Worm (Caenorhabditis elegans) whole organism, L2 larva: ENCODE data around the gene zipt-15.
A peak's percentile ranks its signal among the peaks of the same experiment; 100 is the strongest.

ENCODE experiments used
- C34F6.9 ChIP-seq: fragments of 150-350 bp; optimal IDR thresholded peaks from 2 replicates; lab custom pipeline; 2014; ENCODE audit warnings: missing biosample characterization, missing genetic modification characterization
- R02D3.7 ChIP-seq: fragments of 150-350 bp; optimal IDR thresholded peaks from 2 replicates; lab custom pipeline; 2014; ENCODE audit warnings: missing biosample characterization, missing genetic modification characterization
- Y55F3AM.14 ChIP-seq: fragments of 200-800 bp; sonication (Bioruptor generic); optimal IDR thresholded peaks from 2 replicates; lab custom pipeline; 2018; ENCODE audit warnings: mild to moderate bottlenecking, missing genetic modification characterization, missing compliant biosample characterization
- ZK546.5 ChIP-seq: sonication (generic microtip); optimal IDR thresholded peaks from 2 replicates; lab custom pipeline; 2017; ENCODE audit warnings: missing biosample characterization, missing genetic modification characterization
- aly-2 ChIP-seq: fragments of 150-350 bp; optimal IDR thresholded peaks from 2 replicates; lab custom pipeline; 2014; ENCODE audit warnings: missing biosample characterization, missing genetic modification characterization
- ama-1 ChIP-seq: fragments of 150-350 bp; optimal IDR thresholded peaks from 2 replicates; lab custom pipeline; 2018; ENCODE audit warnings: inconsistent platforms
- crh-2 ChIP-seq: sonication (generic microtip); optimal IDR thresholded peaks from 2 replicates; lab custom pipeline; 2017; ENCODE audit warnings: missing biosample characterization, missing genetic modification characterization
- dmd-4 ChIP-seq: sonication (generic microtip); optimal IDR thresholded peaks from 2 replicates; lab custom pipeline; 2017; ENCODE audit warnings: missing biosample characterization, missing genetic modification characterization
- egl-27 ChIP-seq: sonication (generic microtip); optimal IDR thresholded peaks from 3 replicates; lab custom pipeline; 2017; ENCODE audit warnings: missing biosample characterization, missing genetic modification reagents, missing genetic modification characterization
- elt-1 ChIP-seq: fragments of 150-350 bp; optimal IDR thresholded peaks from 2 replicates; lab custom pipeline; 2014; ENCODE audit warnings: missing biosample characterization, missing genetic modification characterization
- fos-1 ChIP-seq: fragments of 150-350 bp; optimal IDR thresholded peaks from 2 replicates; lab custom pipeline; 2014; ENCODE audit warnings: missing biosample characterization, missing genetic modification characterization
- gmeb-1 ChIP-seq: fragments of 150-350 bp; optimal IDR thresholded peaks from 2 replicates; lab custom pipeline; 2014; ENCODE audit warnings: missing biosample characterization, missing genetic modification characterization
- lin-13 ChIP-seq: fragments of 150-350 bp; optimal IDR thresholded peaks from 2 replicates; lab custom pipeline; 2014; ENCODE audit warnings: missing biosample characterization, missing genetic modification reagents, missing genetic modification characterization
- lin-39 ChIP-seq: fragments of 150-350 bp; optimal IDR thresholded peaks from 2 replicates; lab custom pipeline; 2014; ENCODE audit warnings: missing biosample characterization, missing genetic modification reagents, missing genetic modification characterization
- mab-5 ChIP-seq: fragments of 150-350 bp; optimal IDR thresholded peaks from 2 replicates; lab custom pipeline; 2014; ENCODE audit warnings: missing biosample characterization, missing genetic modification characterization
- nhr-10 ChIP-seq: sonication (generic microtip); optimal IDR thresholded peaks from 2 replicates; lab custom pipeline; 2017; ENCODE audit warnings: missing biosample characterization, missing genetic modification characterization
- nhr-21 ChIP-seq: fragments of 150-350 bp; optimal IDR thresholded peaks from 2 replicates; lab custom pipeline; 2014; ENCODE audit warnings: missing biosample characterization, missing genetic modification characterization
- nhr-23 ChIP-seq: fragments of 150-350 bp; optimal IDR thresholded peaks from 2 replicates; lab custom pipeline; 2014; ENCODE audit warnings: missing biosample characterization, missing genetic modification reagents, missing genetic modification characterization
- nhr-237 ChIP-seq: fragments of 150-350 bp; optimal IDR thresholded peaks from 2 replicates; lab custom pipeline; 2014; ENCODE audit warnings: missing biosample characterization, missing genetic modification characterization
- nhr-25 ChIP-seq: fragments of 150-350 bp; sonication (generic microtip); optimal IDR thresholded peaks from 3 replicates; lab custom pipeline; 2014; ENCODE audit warnings: missing biosample characterization, missing genetic modification characterization
- nhr-6 ChIP-seq: fragments of 150-350 bp; optimal IDR thresholded peaks from 2 replicates; lab custom pipeline; 2014; ENCODE audit warnings: missing biosample characterization, missing genetic modification characterization
- nhr-77 ChIP-seq: fragments of 150-350 bp; optimal IDR thresholded peaks from 2 replicates; lab custom pipeline; 2014; ENCODE audit warnings: missing biosample characterization, missing genetic modification characterization
- sem-4 ChIP-seq: fragments of 150-350 bp; optimal IDR thresholded peaks from 2 replicates; lab custom pipeline; 2014; ENCODE audit warnings: missing biosample characterization, missing genetic modification reagents, missing genetic modification characterization
- skn-1 ChIP-seq: sonication (generic microtip); optimal IDR thresholded peaks from 2 replicates; lab custom pipeline; 2017; ENCODE audit warnings: missing biosample characterization, missing genetic modification characterization
- sma-3 ChIP-seq: sonication (generic microtip); optimal IDR thresholded peaks from 2 replicates; lab custom pipeline; 2016; ENCODE audit warnings: missing genetic modification reagents, missing genetic modification characterization, missing compliant biosample characterization
- sma-9 ChIP-seq, 2 experiments: fragments of 150-350 bp in 1 of 2; sonication (generic microtip) in 1 of 2; optimal IDR thresholded peaks; 2 replicates each; lab custom pipeline; 2014 to 2016; ENCODE audit warnings: missing genetic modification characterization in 2 of 2, mild to moderate bottlenecking in 1 of 2, missing biosample characterization in 1 of 2, missing compliant biosample characterization in 1 of 2, missing genetic modification reagents in 1 of 2, moderate library complexity in 1 of 2
- snpc-4 ChIP-seq: fragments of 150-350 bp; optimal IDR thresholded peaks from 2 replicates; lab custom pipeline; 2014; ENCODE audit warnings: missing biosample characterization, missing genetic modification characterization
- unc-55 ChIP-seq: fragments of 150-350 bp; sonication (generic microtip); optimal IDR thresholded peaks from 3 replicates; lab custom pipeline; 2014; ENCODE audit warnings: missing biosample characterization, missing genetic modification reagents, missing genetic modification characterization
- ztf-1 ChIP-seq: fragments of 200-800 bp; sonication (Bioruptor generic); conservative IDR thresholded peaks from 2 replicates; pipeline ENCODE4 v1.3.6; 2022; ENCODE audit warnings: missing genetic modification characterization, missing compliant biosample characterization
- ztf-4 ChIP-seq: fragments of 150-350 bp; optimal IDR thresholded peaks from 2 replicates; lab custom pipeline; 2014; ENCODE audit warnings: missing biosample characterization, missing genetic modification characterization

The zipt-15 gene

DNA sequence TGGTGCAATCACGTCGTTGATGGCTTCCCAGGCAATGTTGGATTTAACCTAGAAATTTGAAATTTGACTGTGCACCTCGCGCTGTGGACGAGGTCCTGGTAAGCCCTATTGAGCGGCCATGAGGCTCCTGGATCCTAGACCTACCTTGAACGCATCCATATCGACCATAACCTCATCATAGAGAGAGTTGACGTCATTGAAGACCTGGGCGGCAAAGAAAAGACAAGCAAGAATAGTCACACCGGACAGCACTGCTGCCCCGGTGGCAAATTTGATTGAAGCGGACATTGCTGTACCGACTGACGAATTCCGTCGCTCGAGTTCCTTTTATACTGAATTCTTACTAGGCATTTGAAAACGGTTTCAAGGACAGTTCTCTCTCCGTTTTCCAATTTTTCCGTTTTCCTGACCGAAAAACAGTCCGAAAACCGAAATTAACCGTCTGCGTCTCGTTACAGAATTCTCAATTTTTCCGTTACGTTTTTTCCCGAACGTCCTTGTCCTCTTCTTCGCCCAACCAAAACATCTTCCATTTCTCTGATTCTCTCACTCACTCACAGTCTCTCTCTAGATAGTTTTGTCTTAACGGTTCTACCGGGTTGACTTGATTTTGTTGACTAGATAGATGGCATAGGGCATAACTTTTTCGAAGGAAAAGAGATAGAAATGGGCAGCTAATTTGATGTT lies 61.2 kb downstream of the zipt-15 start, which contains the start of gene col-103 (continued):
- TF ChIP-seq lin-13 (GFP tag; lab: Kevin White, UChicago) = no peak
- no peak for TF ChIP-seq nhr-10 (tag; lab: Kevin White, UChicago)
- no peak for TF ChIP-seq aly-2 (tag; lab: Kevin White, UChicago)

DNA sequence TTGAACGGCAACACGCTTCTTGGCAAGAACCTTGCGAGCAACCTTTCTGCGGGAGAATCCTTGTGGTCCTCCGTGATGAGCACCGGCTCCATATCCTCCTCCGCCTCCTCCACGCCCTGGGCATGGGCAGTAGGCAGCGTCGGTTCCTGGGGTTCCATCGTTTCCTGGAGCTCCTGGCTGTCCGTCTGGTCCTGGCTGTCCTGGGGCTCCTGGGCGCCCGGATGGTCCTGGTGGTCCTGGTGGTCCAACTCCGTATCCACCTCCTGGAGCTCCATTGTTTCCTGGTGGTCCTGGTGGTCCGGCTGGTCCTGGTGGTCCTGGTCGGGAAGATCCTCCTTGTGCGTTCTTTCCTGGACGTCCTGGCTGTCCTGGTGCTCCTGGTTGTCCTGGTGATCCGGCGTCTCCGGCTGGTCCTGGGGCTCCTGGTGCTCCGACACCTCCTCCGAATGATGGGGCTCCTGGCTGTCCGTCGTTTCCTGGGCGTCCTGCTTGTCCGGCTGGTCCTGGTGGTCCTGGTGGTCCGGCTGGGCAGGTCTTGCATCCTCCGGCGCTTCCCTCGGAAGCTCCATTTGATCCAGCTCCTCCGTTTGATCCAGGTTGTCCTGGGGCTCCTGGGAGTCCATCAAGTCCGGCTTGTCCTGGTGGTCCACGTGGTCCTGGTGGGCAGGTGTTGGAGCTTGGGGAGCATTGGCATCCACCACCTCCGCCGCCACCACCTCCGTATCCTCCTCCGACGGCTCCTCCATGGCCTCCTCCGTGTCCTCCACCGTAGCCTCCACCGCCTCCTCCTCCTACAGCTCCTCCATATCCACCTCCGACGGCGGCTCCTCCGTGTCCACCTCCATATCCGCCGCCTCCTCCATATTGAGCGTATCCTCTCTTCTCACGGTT lies 62.0 kb downstream of the zipt-15 start:
- TF ChIP-seq ztf-4 (tag; lab: Kevin White, UChicago) (no peak), snpc-4 (tag; lab: Kevin White, UChicago) (no peak), ZK546.5 (tag; lab: Kevin White, UChicago) (no peak), crh-2 (tag; lab: Kevin White, UChicago) (no peak), R02D3.7 (tag; lab: Kevin White, UChicago) (no peak), sem-4 (tag; lab: Kevin White, UChicago) (no peak), elt-1 (tag; lab: Kevin White, UChicago) (no peak), egl-27 (tag; lab: Kevin White, UChicago) (no peak), ama-1 (no peak), unc-55 (GFP tag; lab: Kevin White, UChicago) (no peak), gmeb-1 (tag; lab: Kevin White, UChicago) (no peak), Y55F3AM.14 (no peak), nhr-25 (no peak), dmd-4 (tag; lab: Kevin White, UChicago) (no peak), nhr-23 (tag; lab: Kevin White, UChicago) (no peak), ztf-1 (GFP tag; lab: Robert Waterston, UW) (no peak), sma-9 (GFP tag; optimal IDR thresholded peaks at IDR 0.05; lab: Kevin White, UChicago) (no peak), sma-9 (tag; optimal IDR thresholded peaks at IDR 0.05; lab: Kevin White, UChicago) (no peak), nhr-10 (tag; lab: Kevin White, UChicago) (no peak)

DNA sequence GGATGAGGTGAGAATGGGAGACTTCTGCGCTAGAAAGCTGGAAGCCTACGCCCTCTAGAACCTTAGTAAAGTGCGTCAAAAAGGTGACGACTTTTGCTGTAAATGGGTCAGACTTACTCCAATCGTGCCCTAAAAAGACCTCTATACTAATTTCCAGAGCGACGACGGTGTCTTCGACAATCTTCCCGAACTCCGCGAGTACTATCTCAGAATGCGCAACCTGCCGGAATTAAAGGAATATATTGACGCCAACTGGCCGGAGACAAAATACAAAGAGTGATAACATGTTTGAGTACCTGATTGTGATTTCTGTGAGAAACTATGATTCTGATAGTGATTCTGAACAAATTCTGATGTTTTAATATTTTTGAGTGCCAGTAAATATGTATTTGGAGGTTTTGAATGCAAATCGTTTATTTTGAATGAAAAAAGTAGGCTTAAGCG lies 62.7 kb downstream of the zipt-15 start:
- no peak for TF ChIP-seq nhr-23 (tag; lab: Kevin White, UChicago)
- TF ChIP-seq lin-39 (tag; lab: Kevin White, UChicago) = no peak
- TF ChIP-seq mab-5 (tag; lab: Kevin White, UChicago) = no peak
- TF ChIP-seq sma-3 (GFP tag; lab: Kevin White, UChicago) = peak; percentile 78
- TF ChIP-seq elt-1 (tag; lab: Kevin White, UChicago) = no peak
- TF ChIP-seq nhr-21 (tag; lab: Kevin White, UChicago) = peak; percentile 26
- no peak for TF ChIP-seq lin-13 (GFP tag; lab: Kevin White, UChicago)
- TF ChIP-seq C34F6.9 (tag; lab: Kevin White, UChicago) = no peak
- TF ChIP-seq sem-4 (tag; lab: Kevin White, UChicago) = no peak
- no peak for TF ChIP-seq dmd-4 (tag; lab: Kevin White, UChicago)
- TF ChIP-seq sma-9 (GFP tag; optimal IDR thresholded peaks at IDR 0.05; lab: Kevin White, UChicago) = peak; percentile 13
- no peak for TF ChIP-seq sma-9 (tag; optimal IDR thresholded peaks at IDR 0.05; lab: Kevin White, UChicago)
- TF ChIP-seq gmeb-1 (tag; lab: Kevin White, UChicago) = no peak
- TF ChIP-seq fos-1 = no peak
- TF ChIP-seq nhr-237 = no peak
- TF ChIP-seq ZK546.5 (tag; lab: Kevin White, UChicago) = no peak
- TF ChIP-seq skn-1 (tag; lab: Kevin White, UChicago) = no peak
- TF ChIP-seq ztf-4 (tag; lab: Kevin White, UChicago) = no peak
- no peak for TF ChIP-seq nhr-77 (tag; lab: Kevin White, UChicago)
- TF ChIP-seq crh-2 (tag; lab: Kevin White, UChicago) = peak; percentile 19
- TF ChIP-seq nhr-6 (tag; lab: Kevin White, UChicago) = no peak
- peak; percentile 80 for TF ChIP-seq ama-1

DNA sequence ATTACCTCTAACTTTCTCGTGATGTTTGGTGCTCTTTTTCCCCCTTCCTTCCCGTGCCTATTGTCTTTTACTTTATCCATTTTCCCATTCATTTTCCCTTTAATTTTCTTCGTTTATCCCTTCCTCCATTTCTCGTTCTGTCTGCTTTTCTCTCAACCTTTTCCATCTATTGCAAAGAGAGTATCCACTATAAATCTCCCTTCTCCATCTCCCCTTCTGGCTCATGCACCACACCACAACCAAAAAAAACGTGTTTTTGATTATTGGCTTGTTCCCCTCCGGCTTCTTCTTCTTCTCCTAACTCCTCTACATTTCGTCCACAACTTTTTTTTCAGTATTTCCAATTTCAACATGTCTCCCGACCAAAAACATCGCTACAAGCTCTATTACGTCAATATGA lies 64.5 kb downstream of the zipt-15 start, which contains the start of gene gst-40:
Gene gst-40, plus strand, starts transcription at position 236 of the 400 bp plus-strand sequence.
- TF ChIP-seq unc-55 (GFP tag; lab: Kevin White, UChicago) = peak; percentile 23
- no peak for TF ChIP-seq dmd-4 (tag; lab: Kevin White, UChicago)
- no peak for TF ChIP-seq ZK546.5 (tag; lab: Kevin White, UChicago)
- TF ChIP-seq, all 48 proteins: peak for 1
